Worm (Caenorhabditis elegans) whole organism, mixed stage, embryonic: ENCODE measurements around the gene pssy-2.

Experiments used
- blmp-1 ChIP-seq: fragments of 150-350 bp; optimal IDR thresholded peaks from 2 replicates; lab custom pipeline; 2014; ENCODE audit warnings: missing biosample characterization, missing genetic modification characterization
- ces-1 ChIP-seq: fragments of 150-350 bp; optimal IDR thresholded peaks from 2 replicates; lab custom pipeline; 2014; ENCODE audit warnings: missing biosample characterization, missing genetic modification reagents, missing genetic modification characterization
- elt-1 ChIP-seq: sonication (generic microtip); optimal IDR thresholded peaks from 2 replicates; lab custom pipeline; 2017; ENCODE audit warnings: missing genetic modification characterization, mild to moderate bottlenecking, missing compliant biosample characterization, antibody characterized with exemption, moderate library complexity, borderline replicate concordance; ENCODE audit not compliant: insufficient read depth
- elt-3 ChIP-seq: fragments of 150-350 bp; optimal IDR thresholded peaks from 2 replicates; lab custom pipeline; 2014; ENCODE audit warnings: missing biosample characterization, missing genetic modification characterization
- lin-13 ChIP-seq: fragments of 150-350 bp; optimal IDR thresholded peaks from 2 replicates; lab custom pipeline; 2014; ENCODE audit warnings: missing biosample characterization, missing genetic modification characterization
- mep-1 ChIP-seq: fragments of 150-350 bp; optimal IDR thresholded peaks from 2 replicates; lab custom pipeline; 2017; ENCODE audit warnings: missing biosample characterization, missing genetic modification reagents, missing genetic modification characterization, inconsistent platforms
- mls-2 ChIP-seq: sonication (generic microtip); optimal IDR thresholded peaks from 2 replicates; lab custom pipeline; 2016; ENCODE audit warnings: mild to moderate bottlenecking, missing genetic modification characterization, moderate library complexity, missing compliant biosample characterization
- nhr-76 ChIP-seq: sonication (generic microtip); optimal IDR thresholded peaks from 2 replicates; lab custom pipeline; 2017; ENCODE audit warnings: missing biosample characterization, missing genetic modification characterization
- unc-39 ChIP-seq: fragments of 150-350 bp; optimal IDR thresholded peaks from 2 replicates; lab custom pipeline; 2014; ENCODE audit warnings: missing biosample characterization, missing genetic modification characterization

DNA sequence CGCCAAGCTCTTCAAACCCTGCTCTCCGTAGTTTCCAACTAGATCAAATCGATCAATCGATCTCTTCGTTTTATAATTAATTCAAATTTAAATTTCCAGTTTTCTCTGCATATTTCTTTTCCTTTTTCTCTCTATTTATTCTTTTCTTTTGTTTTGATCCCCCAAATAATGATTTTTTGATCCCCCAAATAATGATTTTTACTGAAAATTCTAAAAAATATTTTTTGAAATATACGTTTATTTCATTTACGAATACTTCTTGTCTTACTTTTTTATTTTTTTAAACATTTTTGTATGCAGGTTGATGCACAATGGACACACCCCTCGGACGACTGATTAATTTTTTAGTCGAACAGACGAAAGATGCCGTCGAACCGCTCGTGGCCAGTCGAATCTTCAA is 31.8 kb downstream of the pssy-2 start, which contains the start of gene T28A8.4:
- TF ChIP-seq lin-13 (tag; lab: Kevin White, UChicago) = no peak
- no peak for TF ChIP-seq mls-2 (tag; lab: Kevin White, UChicago)
- no peak for TF ChIP-seq blmp-1 (tag; lab: Kevin White, UChicago)
- TF ChIP-seq unc-39 = no peak
- no peak for TF ChIP-seq elt-3 (tag; lab: Kevin White, UChicago)
- no peak for TF ChIP-seq ces-1
- TF ChIP-seq elt-1 (tag; lab: Kevin White, UChicago) = no peak
- TF ChIP-seq mep-1 (tag; lab: Kevin White, UChicago) = no peak
- no peak for TF ChIP-seq nhr-76 (tag; lab: Kevin White, UChicago)
